Worm (Caenorhabditis elegans): ENCODE results near the gene C10A4.7.

- TF ChIP-seq scrt-1 (GFP tag; IDR thresholded peaks at IDR 0.05) (no peak), F13C5.2 (tag; optimal IDR thresholded peaks at IDR 0.05) (no peak), tbx-37 (GFP tag; conservative IDR thresholded peaks at IDR 0.05) (no peak), hmg-4 (GFP tag; optimal IDR thresholded peaks at IDR 0.05) (no peak), flt-1 (GFP tag; IDR thresholded peaks at IDR 0.05) (no peak), ama-1 (optimal IDR thresholded peaks at IDR 0.05) (no peak), sea-1 (GFP tag; conservative IDR thresholded peaks at IDR 0.05) (no peak), pes-1 (GFP tag; IDR thresholded peaks at IDR 0.05) (no peak), B0310.2 (tag; optimal IDR thresholded peaks at IDR 0.05) (no peak), tra-4 (tag; optimal IDR thresholded peaks at IDR 0.05) (no peak), ceh-13 (GFP tag; optimal IDR thresholded peaks at IDR 0.05) (no peak), ets-7 (tag; optimal IDR thresholded peaks at IDR 0.05) (no peak)
Observed at ce11 chrX:7446485-7446884, 31.2 kb upstream of the C10A4.7 start.

All from whole organism, early embryonic.